Fruit fly (Drosophila melanogaster): ENCODE results near the gene mRpL39.

dm6 chr3L:15005774-15006173 is 6.3 kb upstream of the mRpL39 start:
- TF ChIP-seq brk (GFP tag; optimal IDR thresholded peaks at IDR 0.05): no peak
- TF ChIP-seq fru (GFP tag; optimal IDR thresholded peaks at IDR 0.05): no peak
- no peak for TF ChIP-seq Mio (GFP tag; optimal IDR thresholded peaks at IDR 0.05)
- no peak for TF ChIP-seq Dif (GFP tag; optimal IDR thresholded peaks at IDR 0.05; ENCODE audit: partially characterized antibody)
- TF ChIP-seq Hnf4 (GFP tag; optimal IDR thresholded peaks at IDR 0.05): no peak

All from whole organism, wandering third instar larva.